Worm (Caenorhabditis elegans): ENCODE data around the gene scl-5.

The scl-5 gene

DNA sequence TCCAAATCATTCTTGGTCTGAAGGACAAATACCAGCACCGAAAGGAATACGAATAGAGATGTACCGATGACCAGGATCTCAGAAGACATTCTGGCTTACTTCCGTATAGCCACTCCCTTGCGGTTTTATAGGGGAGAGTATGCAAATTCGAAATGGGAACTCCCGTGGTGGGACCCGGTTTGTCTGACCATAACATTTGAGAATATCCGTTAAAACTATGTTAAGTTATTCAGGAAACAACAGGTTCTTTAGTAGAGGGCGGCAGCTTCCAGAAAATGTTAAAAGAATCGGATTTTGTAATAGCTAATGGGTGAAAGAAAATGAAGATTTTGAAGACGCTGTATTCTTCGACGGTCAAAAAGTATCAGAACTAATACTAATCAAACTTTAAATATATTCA, 3.4 kb downstream of the scl-5 start, which contains the start of gene col-131:
Gene col-131 (minus strand): TSS at position 101 of the 400 bp plus-strand sequence.
- TF ChIP-seq him-1 (tag; optimal IDR thresholded peaks at IDR 0.05) (no peak), dao-5 (tag; optimal IDR thresholded peaks at IDR 0.05) (no peak), W03F9.2 (tag; optimal IDR thresholded peaks at IDR 0.05) (no peak)

DNA sequence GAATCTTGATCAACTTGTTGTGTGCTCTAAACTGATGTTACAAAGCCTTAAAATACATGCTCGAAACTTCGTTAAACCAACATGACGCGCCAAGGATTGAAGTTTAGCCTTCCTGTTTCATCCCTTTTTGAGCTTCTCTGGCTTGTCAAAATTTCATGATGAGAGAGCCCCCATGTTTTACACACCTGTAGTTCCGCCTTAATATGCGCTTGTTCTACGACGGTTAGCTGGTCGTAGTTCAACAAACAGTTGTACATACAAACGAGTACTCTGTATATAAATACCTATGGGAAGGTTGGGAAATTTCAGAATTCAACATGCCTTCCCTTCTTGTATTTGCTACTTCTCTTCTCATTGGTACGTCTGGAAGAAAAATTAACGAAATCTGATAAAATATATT, 4.6 kb downstream of the scl-5 start, which contains the start of gene scl-6:
Gene scl-6 (plus strand): TSS at position 301 of the 400 bp plus-strand sequence.
- TF ChIP-seq him-1 (tag; optimal IDR thresholded peaks at IDR 0.05) (no peak), dao-5 (tag; optimal IDR thresholded peaks at IDR 0.05) (no peak), W03F9.2 (tag; optimal IDR thresholded peaks at IDR 0.05) (no peak)

DNA sequence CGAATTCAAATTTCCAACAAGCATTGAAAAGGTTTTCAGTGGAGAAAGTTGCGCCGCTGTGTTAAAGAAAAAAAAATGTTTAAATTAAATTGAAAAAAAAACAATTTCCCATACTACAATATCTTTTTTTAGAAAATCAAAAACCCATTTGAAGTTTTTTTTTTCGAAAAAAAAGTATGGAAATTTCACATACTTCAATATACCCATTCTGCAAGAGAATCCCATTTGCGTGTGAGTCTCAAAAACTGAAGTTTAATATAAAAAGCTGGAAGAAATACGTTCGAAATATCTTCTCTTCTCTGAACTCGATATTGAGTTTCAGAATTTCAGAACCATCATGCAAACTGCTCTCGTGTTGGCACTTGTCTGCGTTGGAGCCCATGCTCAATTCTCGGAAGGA, 6.3 kb downstream of the scl-5 start, which contains the start of gene scl-7:
Gene scl-7 (plus strand): TSS at position 301 of the 400 bp plus-strand sequence.
- no peak for TF ChIP-seq him-1 (tag; optimal IDR thresholded peaks at IDR 0.05)
- no peak for TF ChIP-seq dao-5 (tag; optimal IDR thresholded peaks at IDR 0.05)
- TF ChIP-seq W03F9.2 (tag; optimal IDR thresholded peaks at IDR 0.05): no peak

DNA sequence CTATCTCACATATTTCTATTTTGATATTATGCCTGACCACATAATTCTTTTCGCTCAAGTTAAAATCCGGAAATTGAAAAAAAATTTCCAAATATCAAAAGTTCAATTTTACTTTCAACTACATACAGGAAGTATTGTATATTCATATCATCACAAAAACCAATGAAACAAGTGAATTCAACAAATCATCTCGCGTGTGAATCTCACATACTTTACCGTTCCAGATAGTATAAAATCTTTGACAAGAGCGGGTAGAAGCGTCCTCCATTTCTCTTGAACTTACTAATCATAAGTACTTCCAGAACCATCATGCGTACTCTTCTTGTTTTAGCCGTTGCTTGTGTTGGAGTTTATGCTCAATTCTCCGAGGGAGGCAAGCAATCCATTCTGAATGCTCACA, 7.6 kb downstream of the scl-5 start, which contains the start of gene scl-8:
Gene scl-8 (plus strand): TSS at position 301 of the 400 bp plus-strand sequence.
- TF ChIP-seq dao-5 (tag; optimal IDR thresholded peaks at IDR 0.05) (no peak), him-1 (tag; optimal IDR thresholded peaks at IDR 0.05) (no peak), W03F9.2 (tag; optimal IDR thresholded peaks at IDR 0.05) (no peak)

DNA sequence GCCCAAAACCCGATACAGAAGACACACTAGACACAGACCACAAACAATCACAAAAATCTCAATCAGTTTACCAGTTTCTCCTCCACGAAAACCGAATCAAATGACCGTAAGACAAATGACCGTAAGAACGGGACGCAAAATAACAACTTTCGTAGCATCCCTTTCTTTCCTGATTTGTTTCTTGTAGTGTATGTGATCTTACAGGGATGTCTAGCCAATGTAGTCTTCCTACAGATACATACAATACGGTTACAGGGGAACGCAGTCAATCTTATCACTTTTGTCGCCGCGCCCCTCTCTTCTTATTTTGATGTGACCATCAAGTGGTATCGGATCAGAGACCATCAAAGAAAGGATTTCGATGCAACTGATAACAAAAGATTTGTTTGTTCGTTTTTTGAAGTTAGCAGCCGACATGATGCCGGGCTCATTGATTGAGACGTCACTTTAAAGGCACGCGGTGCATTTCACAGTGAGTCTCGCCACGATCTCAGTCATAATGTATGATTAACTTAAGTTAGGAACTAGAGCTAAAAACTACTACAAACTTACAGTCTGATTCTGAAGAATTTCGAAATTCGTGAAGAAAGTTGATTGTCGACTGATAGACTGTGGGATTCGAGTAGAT, 11.9 kb downstream of the scl-5 start:
- TF ChIP-seq him-1 (tag; optimal IDR thresholded peaks at IDR 0.05): no peak
- TF ChIP-seq W03F9.2 (tag; optimal IDR thresholded peaks at IDR 0.05): no peak
- no peak for TF ChIP-seq dao-5 (tag; optimal IDR thresholded peaks at IDR 0.05)

DNA sequence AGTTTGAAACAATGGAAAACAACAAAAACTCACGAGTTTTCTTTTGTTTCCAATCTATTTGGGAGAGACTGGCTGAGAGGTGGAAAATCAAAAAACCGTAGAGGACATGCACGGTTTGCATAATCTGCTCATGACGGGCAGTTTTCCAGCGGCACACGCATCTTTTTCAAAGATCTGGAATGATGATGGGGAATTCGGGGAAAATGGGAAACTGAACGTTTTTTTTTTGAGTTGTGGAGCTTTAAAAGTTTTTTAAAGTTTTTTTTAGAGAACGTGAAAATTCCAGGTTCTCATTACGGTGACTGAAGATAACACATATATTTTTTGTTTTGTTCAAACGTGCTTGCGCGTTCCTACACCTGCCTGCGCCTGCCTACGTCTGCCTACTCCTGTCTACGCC, 12.8 kb downstream of the scl-5 start, which contains the start of gene C39E9.7:
Gene C39E9.7 (minus strand): TSS at position 101 of the 400 bp plus-strand sequence.
- no peak for TF ChIP-seq W03F9.2 (tag; optimal IDR thresholded peaks at IDR 0.05)
- no peak for TF ChIP-seq him-1 (tag; optimal IDR thresholded peaks at IDR 0.05)
- TF ChIP-seq dao-5 (tag; optimal IDR thresholded peaks at IDR 0.05): no peak

DNA sequence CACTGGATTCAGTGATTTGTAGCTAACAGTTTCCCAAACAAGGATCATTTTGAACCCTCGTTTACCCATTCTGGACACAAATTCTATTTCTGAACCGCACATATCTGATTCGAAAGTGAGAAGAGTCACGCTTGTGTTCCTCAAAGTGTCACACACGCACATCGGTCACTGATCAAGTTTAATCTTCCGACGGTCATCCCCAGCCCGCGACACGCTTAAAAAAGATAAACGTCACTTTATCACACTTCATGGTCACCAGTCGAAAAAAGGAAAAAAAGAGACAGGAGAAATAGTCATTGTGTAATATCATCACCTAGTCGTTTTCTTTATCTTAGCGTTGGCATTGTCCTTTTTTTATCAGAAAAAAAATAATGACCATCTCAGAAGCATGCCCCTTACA, 13.9 kb downstream of the scl-5 start:
- TF ChIP-seq him-1 (tag; optimal IDR thresholded peaks at IDR 0.05) (no peak), W03F9.2 (tag; optimal IDR thresholded peaks at IDR 0.05) (no peak), dao-5 (tag; optimal IDR thresholded peaks at IDR 0.05) (no peak)

DNA sequence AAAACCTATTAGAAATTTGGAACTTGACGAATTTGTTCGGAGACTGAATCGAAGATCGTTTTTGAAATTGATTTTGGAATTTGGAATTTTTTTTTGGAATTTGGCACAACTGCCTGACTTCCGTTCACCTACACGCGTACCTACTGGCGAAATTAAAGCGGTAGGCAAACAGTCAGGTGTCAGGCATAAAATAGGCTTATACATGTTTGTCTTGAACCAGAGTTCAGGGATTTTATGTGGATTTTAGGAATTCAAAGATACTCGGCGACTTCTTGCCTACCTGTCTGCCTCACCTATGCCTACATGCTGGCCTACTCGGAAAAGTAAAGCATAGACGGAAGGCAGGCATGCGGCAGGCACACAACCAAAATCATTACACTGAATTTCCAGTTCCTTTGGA, 14.5 kb downstream of the scl-5 start:
- TF ChIP-seq dao-5 (tag; optimal IDR thresholded peaks at IDR 0.05) (no peak), him-1 (tag; optimal IDR thresholded peaks at IDR 0.05) (no peak), W03F9.2 (tag; optimal IDR thresholded peaks at IDR 0.05) (no peak)

DNA sequence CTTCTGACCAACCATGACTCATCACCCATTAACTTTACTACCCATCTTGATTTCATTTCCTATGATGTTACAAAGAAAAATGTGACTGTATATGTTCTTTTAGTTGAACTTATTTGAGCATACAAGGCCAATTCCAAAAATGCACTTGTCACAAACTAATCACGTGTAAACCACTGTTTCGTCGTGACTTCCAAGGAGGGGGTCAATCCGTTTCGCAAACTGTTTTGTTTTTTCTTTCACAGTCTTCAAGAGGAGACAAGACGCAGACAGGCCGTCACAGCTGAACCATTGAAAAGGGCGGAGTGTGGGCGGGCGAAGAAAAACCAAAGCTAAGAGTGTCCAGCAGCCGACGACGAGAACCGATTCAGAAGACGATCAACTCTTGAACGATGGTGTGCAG, 15.3 kb downstream of the scl-5 start, which contains the start of gene C39E9.8:
Gene C39E9.8 (plus strand): TSS at position 328 of the 400 bp plus-strand sequence.
- TF ChIP-seq dao-5 (tag; optimal IDR thresholded peaks at IDR 0.05): no peak
- no peak for TF ChIP-seq W03F9.2 (tag; optimal IDR thresholded peaks at IDR 0.05)
- TF ChIP-seq him-1 (tag; optimal IDR thresholded peaks at IDR 0.05): no peak

DNA sequence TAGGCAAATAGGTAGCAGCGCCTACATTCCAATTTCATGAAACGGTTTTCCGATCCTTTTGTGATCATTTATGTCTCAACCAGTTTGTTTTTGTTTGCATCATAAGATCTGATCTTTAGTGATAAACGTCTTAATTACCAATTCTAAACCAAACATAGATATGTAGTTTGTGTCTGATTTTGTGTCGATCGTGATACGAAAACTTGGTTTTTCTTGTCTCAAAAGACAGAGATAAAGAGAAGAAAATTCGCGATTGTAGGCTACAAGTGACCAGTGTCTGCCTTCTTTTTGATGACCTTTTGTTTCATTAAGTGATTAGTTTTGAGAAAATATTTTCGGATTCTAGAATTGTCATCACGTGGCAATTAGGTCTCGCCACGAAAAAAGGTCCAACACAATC, 16.4 kb downstream of the scl-5 start:
- no peak for TF ChIP-seq him-1 (tag; optimal IDR thresholded peaks at IDR 0.05)
- TF ChIP-seq W03F9.2 (tag; optimal IDR thresholded peaks at IDR 0.05): no peak
- no peak for TF ChIP-seq dao-5 (tag; optimal IDR thresholded peaks at IDR 0.05)

DNA sequence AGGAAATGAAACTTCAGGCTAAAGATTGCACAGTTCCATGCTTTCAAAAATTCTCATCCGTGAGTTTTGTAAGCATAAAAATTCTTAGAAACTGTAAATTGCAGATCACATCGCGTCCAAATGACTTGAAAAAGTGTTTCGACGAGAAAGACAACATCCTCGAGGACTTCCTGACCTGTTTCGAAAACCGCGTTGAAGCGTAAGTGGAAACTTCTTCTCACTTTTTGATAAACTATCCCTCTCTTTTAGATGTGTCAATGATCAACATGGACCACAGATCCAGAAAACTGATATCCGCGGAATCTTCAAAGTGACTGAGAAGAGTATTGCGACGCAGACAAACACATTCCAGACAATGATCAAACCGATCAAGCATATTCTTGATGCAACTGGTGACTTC, 17.0 kb downstream of the scl-5 start:
- TF ChIP-seq dao-5 (tag; optimal IDR thresholded peaks at IDR 0.05): no peak
- TF ChIP-seq him-1 (tag; optimal IDR thresholded peaks at IDR 0.05): no peak
- no peak for TF ChIP-seq W03F9.2 (tag; optimal IDR thresholded peaks at IDR 0.05)

DNA sequence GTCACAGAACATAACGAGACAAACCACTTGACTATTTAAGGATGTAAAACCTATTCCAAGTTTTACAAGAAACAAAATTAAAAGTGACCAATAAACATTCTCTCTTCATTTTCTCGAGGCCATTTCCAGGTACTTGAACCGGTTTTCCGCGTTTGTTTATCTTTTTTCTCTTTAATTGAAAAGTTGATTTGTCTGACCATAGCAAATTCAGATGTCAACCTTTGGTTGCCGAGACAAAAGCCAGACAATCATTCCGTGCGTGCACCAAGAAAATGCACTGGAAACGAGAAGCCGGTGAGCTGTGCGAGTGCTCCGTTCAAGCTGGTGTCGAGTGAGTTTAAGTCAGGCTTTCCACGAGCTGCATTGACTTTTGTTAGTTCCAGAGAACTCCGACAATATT, 18.3 kb downstream of the scl-5 start:
- TF ChIP-seq W03F9.2 (tag; optimal IDR thresholded peaks at IDR 0.05): no peak
- TF ChIP-seq him-1 (tag; optimal IDR thresholded peaks at IDR 0.05): no peak
- no peak for TF ChIP-seq dao-5 (tag; optimal IDR thresholded peaks at IDR 0.05)

DNA sequence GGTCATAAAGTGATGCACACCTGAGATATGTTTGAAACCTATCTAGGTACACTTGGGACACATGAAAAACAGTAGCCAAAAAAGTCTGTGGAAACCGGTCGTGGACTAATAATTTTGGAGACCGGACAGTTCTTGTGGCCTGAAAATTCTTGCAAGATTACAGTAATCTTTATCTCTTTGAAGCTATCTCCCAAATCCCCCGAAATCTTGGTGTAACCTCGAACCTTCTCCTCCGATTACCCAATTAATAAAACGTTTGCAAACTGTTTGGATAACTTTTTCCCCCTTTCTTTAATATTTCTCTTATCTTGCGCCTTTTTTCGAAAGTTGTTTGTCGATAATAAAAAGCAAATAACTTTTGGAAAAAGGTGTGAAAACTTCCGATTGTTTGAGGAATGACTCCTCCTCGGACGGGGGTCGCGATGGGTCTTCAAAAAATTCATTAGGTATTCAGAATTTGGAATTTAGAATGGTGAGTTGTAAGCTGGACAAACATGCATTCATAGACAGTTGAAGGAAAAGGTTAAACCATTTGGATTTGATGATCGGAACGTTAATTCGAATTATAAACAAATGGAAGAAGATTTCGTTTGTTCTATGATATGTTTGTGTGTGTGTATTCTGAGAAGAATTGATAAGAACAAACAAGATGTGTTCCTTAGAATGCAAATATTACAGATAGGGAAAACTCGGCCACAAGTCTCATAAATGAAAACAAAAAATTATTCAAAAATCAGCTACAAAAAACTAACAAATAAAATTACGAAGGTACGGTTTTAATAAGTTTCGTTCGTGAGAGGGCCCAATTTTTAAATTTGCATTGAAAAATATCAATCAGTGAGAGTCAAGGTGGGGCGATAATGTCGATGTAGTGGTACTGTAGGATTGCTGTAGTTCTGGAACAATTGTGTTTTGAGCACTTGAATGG, 19.3 kb downstream of the scl-5 start:
- TF ChIP-seq W03F9.2 (tag; optimal IDR thresholded peaks at IDR 0.05) (no peak), him-1 (tag; optimal IDR thresholded peaks at IDR 0.05) (no peak), dao-5 (tag; optimal IDR thresholded peaks at IDR 0.05) (no peak)

DNA sequence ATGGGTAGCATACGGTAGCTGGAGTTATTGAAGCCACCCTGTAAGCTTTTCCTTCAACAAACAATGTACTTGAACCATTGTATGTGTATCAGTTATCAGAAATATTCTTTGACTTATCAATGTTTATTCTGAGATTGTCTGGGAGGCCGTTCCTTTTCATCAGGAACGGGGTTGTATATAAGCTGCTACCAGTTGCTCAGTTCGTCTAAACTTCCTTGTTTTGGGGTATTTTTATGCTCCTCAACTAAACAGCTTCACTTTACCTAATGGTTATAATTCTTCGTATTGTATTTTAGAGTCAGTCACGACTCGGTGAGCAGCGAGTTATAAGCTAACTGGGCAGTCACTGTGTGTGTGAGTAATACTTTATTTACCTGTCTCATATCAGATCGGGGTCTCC, 21.9 kb downstream of the scl-5 start:
- no peak for TF ChIP-seq W03F9.2 (tag; optimal IDR thresholded peaks at IDR 0.05)
- no peak for TF ChIP-seq him-1 (tag; optimal IDR thresholded peaks at IDR 0.05)
- TF ChIP-seq dao-5 (tag; optimal IDR thresholded peaks at IDR 0.05): no peak
